Worm (Caenorhabditis elegans) whole organism, L4/young adult: ENCODE results near the gene srw-76.
"Not testable (repeated sequence)": the region's sequence is repeated elsewhere in the genome, so short reads cannot be mapped to it uniquely, and the experiment has no call there.

Source experiments
- W03F9.2 ChIP-seq: fragments of 150-350 bp; optimal IDR thresholded peaks from 2 replicates; lab custom pipeline; 2014; ENCODE audit warnings: missing biosample characterization, missing genetic modification characterization
- dao-5 ChIP-seq: sonication (generic microtip); optimal IDR thresholded peaks from 2 replicates; lab custom pipeline; 2016; ENCODE audit warnings: missing genotype, missing genetic modification characterization, moderate library complexity, missing compliant biosample characterization
- him-1 ChIP-seq: sonication (generic microtip); optimal IDR thresholded peaks from 2 replicates; lab custom pipeline; 2016; ENCODE audit warnings: missing genotype, missing genetic modification reagents, missing genetic modification characterization, missing compliant biosample characterization

srw-76 gene

DNA sequence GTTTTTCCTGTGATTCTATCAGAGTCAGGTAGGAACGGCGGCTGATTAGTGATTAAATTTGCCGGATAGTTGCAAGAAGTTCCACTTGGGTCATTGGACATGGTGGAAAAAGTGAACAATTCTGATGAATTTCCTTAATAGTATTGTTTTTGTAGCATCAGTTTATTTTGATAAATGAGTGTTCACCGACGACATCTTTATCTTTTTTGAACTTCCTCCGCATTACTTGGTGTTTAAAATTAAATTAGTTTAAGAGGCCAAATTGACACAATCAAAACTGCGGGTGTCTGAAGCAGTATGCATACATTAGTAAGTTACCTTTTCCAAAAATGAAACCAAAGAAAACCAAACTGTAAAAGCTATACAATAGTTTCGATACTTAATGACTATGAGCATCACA lies 11.1 kb upstream of the srw-76 start, which contains the start of gene W06G6.11:
TSS of gene W06G6.11 (minus strand) at position 101 of the 400 bp plus-strand sequence.
- TF ChIP-seq him-1; dao-5 (tag; lab: Kevin White, UChicago); W03F9.2 (tag; lab: Kevin White, UChicago): not testable (repeated sequence)

DNA sequence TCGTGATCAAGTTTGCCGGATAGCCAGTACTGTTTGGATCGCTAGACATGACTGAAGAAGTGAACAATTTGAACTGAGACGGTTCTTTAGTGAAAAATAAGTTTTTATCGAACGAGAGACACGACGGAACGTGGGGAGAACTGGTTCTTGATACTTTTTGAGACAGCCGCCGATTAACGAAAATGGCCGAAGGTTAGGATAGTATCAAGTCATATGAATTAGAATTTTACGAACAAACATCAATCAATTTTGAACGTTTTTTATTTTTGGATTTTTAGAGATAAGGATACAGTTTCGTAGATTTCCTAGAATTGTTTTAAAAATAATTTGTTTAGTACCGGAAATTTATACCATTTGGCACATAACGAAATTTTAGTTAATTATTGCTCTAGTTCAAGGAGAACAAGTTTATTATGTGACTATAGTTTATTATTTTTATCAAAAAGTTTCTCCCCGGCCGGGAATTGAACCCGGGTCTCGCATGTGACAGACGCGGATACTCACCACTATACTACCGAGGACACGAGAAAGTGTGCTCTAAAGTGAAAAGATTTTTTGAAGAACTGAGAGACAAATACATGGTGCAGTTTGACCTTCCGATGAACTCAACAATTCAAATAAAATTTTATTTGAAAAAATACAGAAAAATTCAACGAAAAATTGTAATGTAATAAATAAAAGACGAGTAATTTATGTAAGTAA lies 10.4 kb upstream of the srw-76 start, which contains the start of gene W06G6.20:
TSS of gene W06G6.20 (minus strand) at position 51 of the 702 bp plus-strand sequence.
- TF ChIP-seq W03F9.2 (tag; lab: Kevin White, UChicago) (no peak), dao-5 (tag; lab: Kevin White, UChicago) (no peak), him-1 (no peak)

ce11 chrV:16647093-16647492 lies 9.0 kb upstream of the srw-76 start, which contains the start of gene W06G6.10:
Gene W06G6.10 (minus strand): TSS chrV:16647193.
- no peak for TF ChIP-seq dao-5 (tag; lab: Kevin White, UChicago)

- TF ChIP-seq dao-5 (tag; lab: Kevin White, UChicago) (no peak), him-1 (no peak), W03F9.2 (tag; lab: Kevin White, UChicago) (no peak)
Observed at ce11 chrV:16646372-16646771, 8.3 kb upstream of the srw-76 start, which contains the start of gene W06G6.9. Gene W06G6.9 (minus strand): TSS chrV:16646472.

DNA sequence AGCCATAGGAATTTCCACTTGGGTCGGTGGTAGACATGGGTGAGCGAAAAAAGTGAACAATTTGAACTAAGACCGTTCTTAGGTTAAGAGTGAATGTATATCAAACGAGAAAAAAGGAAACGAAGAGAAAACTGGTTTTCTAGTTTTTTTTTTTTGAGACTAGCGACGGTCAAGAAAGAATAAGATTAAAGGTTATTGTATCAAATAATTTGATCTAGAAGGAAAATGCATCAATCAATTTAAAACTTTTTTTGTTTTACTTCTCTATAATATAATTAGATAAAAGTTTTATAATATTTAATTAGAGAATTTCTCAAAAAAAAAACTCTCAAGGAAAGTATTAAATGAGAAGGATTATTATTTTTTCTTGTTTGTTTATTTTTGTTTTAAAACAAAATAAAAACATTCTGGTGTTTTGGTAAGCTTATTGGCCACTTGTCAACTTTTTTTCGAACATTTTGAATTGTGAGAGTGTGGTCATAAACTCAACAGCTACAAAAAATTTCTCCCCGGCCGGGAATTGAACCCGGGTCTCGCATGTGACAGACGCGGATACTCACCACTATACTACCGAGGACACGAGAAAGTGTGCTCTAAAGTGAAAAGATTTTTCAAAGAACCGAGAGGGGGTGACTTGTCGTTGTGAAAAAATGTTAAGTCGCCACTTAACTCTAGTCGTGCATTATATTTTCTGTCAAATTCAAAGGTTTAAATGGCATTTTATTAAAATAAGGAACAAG lies 7.3 kb upstream of the srw-76 start, which contains the start of gene W06G6.17:
TSS of gene W06G6.17 (minus strand) at position 51 of the 740 bp plus-strand sequence.
- no peak for TF ChIP-seq dao-5 (tag; lab: Kevin White, UChicago)
- TF ChIP-seq him-1, result no peak
- TF ChIP-seq W03F9.2 (tag; lab: Kevin White, UChicago), result no peak

DNA sequence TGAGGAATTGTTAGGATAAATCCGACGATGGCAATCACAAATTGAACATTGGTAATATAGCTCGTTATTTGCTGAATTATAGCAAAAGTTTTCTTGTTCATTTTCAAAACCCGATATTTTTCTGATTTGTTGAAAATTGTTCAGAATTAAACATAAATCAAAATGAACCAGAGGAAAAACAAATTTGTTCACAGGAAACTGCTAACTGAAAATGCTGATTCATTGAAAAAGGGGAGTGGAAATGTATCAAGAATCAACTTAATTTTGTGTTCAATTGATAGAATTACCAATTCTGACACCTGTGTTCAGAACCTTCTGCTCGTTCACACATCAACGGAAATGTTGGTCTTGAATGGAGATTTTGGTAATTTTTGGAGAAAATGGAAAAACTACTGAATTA lies 5.5 kb upstream of the srw-76 start, which contains the start of gene srw-77:
TSS of gene srw-77 (minus strand) at position 101 of the 400 bp plus-strand sequence.
- no peak for TF ChIP-seq W03F9.2 (tag; lab: Kevin White, UChicago)
- no peak for TF ChIP-seq him-1
- TF ChIP-seq dao-5 (tag; lab: Kevin White, UChicago), result no peak

ce11 chrV:16640366-16640765 lies 2.3 kb upstream of the srw-76 start:
- TF ChIP-seq W03F9.2 (tag; lab: Kevin White, UChicago) (no peak), dao-5 (tag; lab: Kevin White, UChicago) (no peak), him-1 (no peak)

DNA sequence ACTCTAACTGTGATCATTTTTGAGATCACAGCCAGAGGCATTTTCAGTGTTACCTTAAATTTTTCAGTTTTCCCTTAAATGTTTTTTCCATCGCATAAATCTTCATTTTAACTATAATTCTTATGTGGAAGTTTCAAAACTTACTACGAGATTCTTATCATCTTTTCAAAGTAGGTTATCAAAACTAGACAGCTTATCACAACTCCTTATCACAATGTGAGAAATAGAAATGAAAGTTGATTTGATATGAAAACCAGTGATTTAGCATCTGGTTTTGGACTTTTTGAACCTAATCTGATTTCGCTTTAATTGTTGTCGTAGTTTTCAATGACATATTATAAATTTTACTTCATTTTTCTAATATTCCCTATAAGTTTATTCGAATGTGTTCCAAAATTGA lies 2.2 kb downstream of the srw-76 start, which contains the start of gene mltn-11:
TSS of gene mltn-11 (plus strand) at position 276 of the 400 bp plus-strand sequence.
- TF ChIP-seq dao-5 (tag; lab: Kevin White, UChicago) (no peak), W03F9.2 (tag; lab: Kevin White, UChicago) (no peak), him-1 (no peak)

DNA sequence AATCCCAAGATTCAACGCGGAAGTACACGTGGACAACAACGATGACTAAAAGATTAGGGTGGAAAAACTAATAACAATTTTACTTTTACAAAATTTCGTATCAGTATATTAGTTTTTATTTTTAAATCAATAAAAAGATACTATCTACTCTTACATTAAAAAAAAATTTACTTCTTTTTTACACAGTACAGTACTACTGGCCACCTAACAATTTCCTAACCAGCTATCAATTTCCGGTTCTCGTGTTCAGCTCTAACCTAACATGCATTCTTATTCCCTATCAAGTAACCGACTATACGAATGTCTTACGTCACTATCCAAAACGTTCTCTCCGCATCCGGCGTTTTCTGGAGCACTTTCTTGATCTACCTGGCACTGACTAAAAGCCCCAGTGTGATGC lies 8.5 kb downstream of the srw-76 start, which contains the start of gene srd-21:
TSS of gene srd-21 (plus strand) at position 301 of the 400 bp plus-strand sequence.
- TF ChIP-seq dao-5 (tag; lab: Kevin White, UChicago), result no peak
- TF ChIP-seq him-1, result no peak
- no peak for TF ChIP-seq W03F9.2 (tag; lab: Kevin White, UChicago)

- TF ChIP-seq W03F9.2 (tag; lab: Kevin White, UChicago) (no peak), dao-5 (tag; lab: Kevin White, UChicago) (no peak), him-1 (no peak)
Observed at ce11 chrV:16628991-16629390, 9.1 kb downstream of the srw-76 start, which contains the start of gene W06G6.2. Gene W06G6.2 (plus strand): TSS chrV:16629291.

- no peak for TF ChIP-seq dao-5 (tag; lab: Kevin White, UChicago)
- no peak for TF ChIP-seq him-1
- TF ChIP-seq W03F9.2 (tag; lab: Kevin White, UChicago), result no peak
Observed at ce11 chrV:16627962-16628361, 10.1 kb downstream of the srw-76 start, which contains the start of gene oac-53. Gene oac-53 (minus strand): TSS chrV:16627970.

ce11 chrV:16622754-16623261 lies 15.3 kb downstream of the srw-76 start, which contains the start of gene Y70C5A.2:
Gene Y70C5A.2 (minus strand): TSS chrV:16623211.
- TF ChIP-seq him-1, result no peak
- TF ChIP-seq dao-5 (tag; lab: Kevin White, UChicago), result no peak
- TF ChIP-seq W03F9.2 (tag; lab: Kevin White, UChicago), result no peak

DNA sequence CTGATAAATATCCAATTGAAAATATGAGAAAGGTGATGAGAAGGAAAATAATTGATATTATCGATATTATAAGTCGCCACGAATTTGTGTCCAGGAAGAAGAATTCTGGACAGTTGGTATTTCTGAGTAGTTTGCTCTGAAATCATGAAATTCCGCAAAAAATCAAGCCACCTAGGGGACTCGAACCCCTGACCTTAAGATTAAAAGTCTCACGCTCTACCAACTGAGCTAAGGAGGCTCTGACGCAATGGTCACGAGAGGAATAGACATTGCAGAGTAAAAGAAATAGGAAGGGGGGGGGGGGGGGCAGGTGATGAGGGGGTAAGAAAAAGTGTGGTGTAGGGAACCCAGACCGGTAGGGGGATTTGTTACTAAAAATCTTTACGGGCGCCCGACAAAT lies 16.2 kb downstream of the srw-76 start:
- TF ChIP-seq him-1 (no peak), W03F9.2 (tag; lab: Kevin White, UChicago) (no peak), dao-5 (tag; lab: Kevin White, UChicago) (no peak)
